Worm (Caenorhabditis elegans): ENCODE results near the gene gnrr-6.

Gene gnrr-6

ce11 chrX:11206953-11207352 lies 28.3 kb downstream of the gnrr-6 start, which contains the start of gene hst-2 (continued):
- TF ChIP-seq snpc-4 (GFP tag; optimal IDR thresholded peaks at IDR 0.05) (no peak), snpc-4 (tag; optimal IDR thresholded peaks at IDR 0.05) (peak in 2 of 4 experiments; percentile 44 to 57), nhr-27 (tag; optimal IDR thresholded peaks at IDR 0.05) (no peak), Y53G8AR.9 (GFP tag; conservative IDR thresholded peaks at IDR 0.05) (peak; percentile 86), lsy-27 (tag; optimal IDR thresholded peaks at IDR 0.05; ENCODE audit: borderline replicate concordance, insufficient read depth) (no peak), rec-8 (tag; optimal IDR thresholded peaks at IDR 0.05) (no peak), B0261.1 (tag; optimal IDR thresholded peaks at IDR 0.05) (no peak), Y95B8A.8 (GFP tag; IDR thresholded peaks at IDR 0.05) (no peak), lin-26 (GFP tag; IDR thresholded peaks at IDR 0.05) (no peak), gei-17 (GFP tag; optimal IDR thresholded peaks at IDR 0.05) (peak; percentile 72), F37B4.10 (GFP tag; IDR thresholded peaks at IDR 0.05) (no peak), lir-1 (GFP tag; conservative IDR thresholded peaks at IDR 0.05) (0 out of 2 replicates have a peak, but pooled peaks have one; percentile 44), F57C9.4 (tag; optimal IDR thresholded peaks at IDR 0.05) (no peak), T26A5.8 (tag; optimal IDR thresholded peaks at IDR 0.05) (no peak), zfh-2 (GFP tag; conservative IDR thresholded peaks at IDR 0.05) (no peak), C06A6.2 (GFP tag; conservative IDR thresholded peaks at IDR 0.05) (peak; percentile 72), F23B12.7 (tag; optimal IDR thresholded peaks at IDR 0.05; ENCODE audit: insufficient read depth) (no peak), ztf-28 (GFP tag; IDR thresholded peaks at IDR 0.05) (no peak), lin-35 (GFP tag; optimal IDR thresholded peaks at IDR 0.05) (peak in 1 of 3 experiments; percentile 68), ekl-4 (GFP tag; IDR thresholded peaks at IDR 0.05) (no peak; the same call in 1 of the 2 replicates), ztf-18 (tag; optimal IDR thresholded peaks at IDR 0.05) (peak; percentile 95), xnd-1 (tag; optimal IDR thresholded peaks at IDR 0.05) (no peak), rpc-1 (optimal IDR thresholded peaks at IDR 0.05) (no peak), rpc-1 (tag; optimal IDR thresholded peaks at IDR 0.05) (no peak), hlh-26 (GFP tag; conservative IDR thresholded peaks at IDR 0.05) (no peak), madf-3 (GFP tag; IDR thresholded peaks at IDR 0.05) (no peak), Y56A3A.18 (GFP tag; IDR thresholded peaks at IDR 0.05) (peak; percentile 82), ZK185.1 (tag; optimal IDR thresholded peaks at IDR 0.05; ENCODE audit: poor library complexity, severe bottlenecking) (peak; percentile 91), ccch-3 (GFP tag; optimal IDR thresholded peaks at IDR 0.05) (no peak), ztf-25 (GFP tag; IDR thresholded peaks at IDR 0.05) (no peak), egrh-3 (GFP tag; IDR thresholded peaks at IDR 0.05) (no peak), madf-6 (GFP tag; IDR thresholded peaks at IDR 0.05) (no peak), ztf-3 (GFP tag; optimal IDR thresholded peaks at IDR 0.05) (no peak), C17E4.6 (GFP tag; IDR thresholded peaks at IDR 0.05) (no peak), snpc-1.3 (tag; optimal IDR thresholded peaks at IDR 0.05; ENCODE audit: insufficient read depth) (no peak), zim-3 (tag; optimal IDR thresholded peaks at IDR 0.05) (no peak), K11D2.4 (GFP tag; IDR thresholded peaks at IDR 0.05) (peak; percentile 71), sdz-38 (tag; optimal IDR thresholded peaks at IDR 0.05) (no peak)

DNA sequence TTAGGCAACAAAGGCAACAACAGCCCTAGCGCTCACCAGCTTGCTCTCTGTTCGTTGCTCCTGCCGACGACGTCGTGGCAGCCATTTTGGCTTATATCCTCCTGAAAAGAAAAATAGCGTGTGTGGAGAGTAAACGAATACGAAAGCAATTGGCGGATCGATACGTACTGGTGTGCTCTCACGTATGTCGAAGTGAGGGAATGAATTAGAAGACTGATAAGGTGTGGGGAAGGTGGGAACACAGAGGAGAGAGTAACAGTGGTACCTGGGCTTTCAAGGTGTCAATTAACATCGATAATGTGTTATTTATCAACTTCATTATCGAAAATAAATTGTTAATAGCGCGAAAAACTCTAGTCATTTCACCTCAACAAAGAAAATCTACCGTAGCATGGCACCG lies 30.1 kb downstream of the gnrr-6 start, which contains the start of gene C34F6.5:
TSS of gene C34F6.5 (minus strand) at position 101 of the 400 bp plus-strand sequence.
- TF ChIP-seq nhr-80 (tag; optimal IDR thresholded peaks at IDR 0.05) (peak; percentile 58), somi-1 (GFP tag; optimal IDR thresholded peaks at IDR 0.05) (no peak), dox-1 (GFP tag; IDR thresholded peaks at IDR 0.05) (0 out of 2 replicates have a peak, but pooled peaks have one; percentile 43)
